Worm (Caenorhabditis elegans) whole organism, young adult: ENCODE data around the gene gcy-34.

ENCODE experiments used
- K11D2.4 ChIP-seq: fragments of 200-800 bp; sonication (Bioruptor generic); IDR thresholded peaks from 2 replicates; pipeline ENCODE4 v1.3.6; 2022; ENCODE audit warnings: missing genetic modification reagents, missing genetic modification characterization, missing compliant biosample characterization
- ceh-58 ChIP-seq: fragments of 200-800 bp; sonication (Bioruptor generic); IDR thresholded peaks from 2 replicates; pipeline ENCODE4 v1.3.6; 2022; ENCODE audit warnings: missing genetic modification characterization, missing compliant biosample characterization
- nhr-120 ChIP-seq: fragments of 200-800 bp; sonication (Bioruptor generic); IDR thresholded peaks from 2 replicates; pipeline ENCODE4 v1.3.6; 2022; ENCODE audit warnings: missing genetic modification characterization, missing compliant biosample characterization
- snpc-1.3 ChIP-seq: sonication (generic microtip); optimal IDR thresholded peaks from 2 replicates; lab custom pipeline; 2017; ENCODE audit warnings: missing genetic modification characterization, mild to moderate bottlenecking, missing compliant biosample characterization, antibody characterized with exemption, moderate library complexity, missing genotype, missing genetic modification reagents; ENCODE audit not compliant: insufficient read depth

DNA sequence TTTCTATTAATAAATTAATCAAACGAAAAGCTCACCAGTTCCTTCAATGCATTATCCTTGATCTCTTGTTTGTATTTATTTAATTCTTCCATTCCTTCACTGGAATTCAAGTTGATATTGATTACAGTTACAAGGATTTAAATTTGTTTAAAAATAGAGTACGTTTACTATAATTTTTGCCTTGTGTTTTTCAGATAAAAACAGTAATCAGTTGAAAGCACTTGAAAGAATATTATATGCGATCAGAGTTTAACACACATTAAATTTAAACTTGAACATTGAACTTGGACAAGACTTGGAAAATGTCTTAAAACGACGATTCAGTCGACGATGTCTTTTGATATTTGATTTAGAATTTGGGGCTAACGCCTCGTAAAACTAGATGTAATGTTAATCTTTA lies 31.8 kb upstream of the gcy-34 start, which contains the start of gene F53F1.6:
- TF ChIP-seq snpc-1.3 (tag; lab: Kevin White, UChicago) (no peak), ceh-58 (GFP tag; lab: Robert Waterston, UW) (no peak), nhr-120 (GFP tag; lab: Robert Waterston, UW) (no peak), K11D2.4 (GFP tag; lab: Robert Waterston, UW) (no peak)
